Worm (Caenorhabditis elegans): ENCODE measurements around the gene F44E2.10.

Gene F44E2.10

ce11 chrIII:8795595-8796141 lies 35.2 kb downstream of the F44E2.10 start (continued):
- TF ChIP-seq hmg-1.1 (GFP tag; IDR thresholded peaks at IDR 0.05) (peak; percentile 98), F44E2.7 (GFP tag; IDR thresholded peaks at IDR 0.05) (no peak), lim-7 (GFP tag; IDR thresholded peaks at IDR 0.05) (no peak), dmd-8 (GFP tag; IDR thresholded peaks at IDR 0.05) (no peak), nhr-28 (tag; optimal IDR thresholded peaks at IDR 0.05) (peak; percentile 94), cey-2 (tag; optimal IDR thresholded peaks at IDR 0.05; ENCODE audit: borderline replicate concordance, insufficient read depth) (peak; percentile 71), snpc-1.2 (GFP tag; IDR thresholded peaks at IDR 0.05) (0 out of 2 replicates have a peak, but pooled peaks have one; percentile 12), lin-15B (tag; optimal IDR thresholded peaks at IDR 0.05) (no peak), ceh-32 (tag; optimal IDR thresholded peaks at IDR 0.05; ENCODE audit: poor library complexity) (peak; percentile 64), nhr-48 (tag; optimal IDR thresholded peaks at IDR 0.05) (peak; percentile 96), duxl-1 (tag; optimal IDR thresholded peaks at IDR 0.05; ENCODE audit: poor library complexity) (peak; percentile 64), lsy-2 (tag; optimal IDR thresholded peaks at IDR 0.05) (peak; percentile 91 to 93)

ce11 chrIII:8794793-8795192 lies 36.1 kb downstream of the F44E2.10 start:
- TF ChIP-seq set-16 (GFP tag; IDR thresholded peaks at IDR 0.05): no peak; the same call in 1 of the 2 replicates
- no peak for TF ChIP-seq ZK337.2 (GFP tag; IDR thresholded peaks at IDR 0.05)
- TF ChIP-seq lin-1 (GFP tag; IDR thresholded peaks at IDR 0.05): peak; percentile 49; the same call in 1 of the 2 replicates
- no peak for TF ChIP-seq ceh-62 (tag; optimal IDR thresholded peaks at IDR 0.05)
- no peak for TF ChIP-seq ZK546.5 (tag; optimal IDR thresholded peaks at IDR 0.05)
- peak; percentile 30 for TF ChIP-seq duxl-1 (tag; optimal IDR thresholded peaks at IDR 0.05; ENCODE audit: poor library complexity)
- TF ChIP-seq daf-12 (tag; optimal IDR thresholded peaks at IDR 0.05): no peak
- TF ChIP-seq hmg-1.1 (GFP tag; IDR thresholded peaks at IDR 0.05): peak; percentile 64
- peak; percentile 77 for TF ChIP-seq dve-1 (tag; optimal IDR thresholded peaks at IDR 0.05; ENCODE audit: insufficient read depth)
- TF ChIP-seq gei-8 (GFP tag; optimal IDR thresholded peaks at IDR 0.05): peak; percentile 42
- no peak for TF ChIP-seq ztf-11 (tag; optimal IDR thresholded peaks at IDR 0.05)
- no peak for TF ChIP-seq lin-29 (GFP tag; IDR thresholded peaks at IDR 0.05)
- TF ChIP-seq hlh-11 (tag; optimal IDR thresholded peaks at IDR 0.05): peak; percentile 95
- 0 out of 2 replicates have a peak, but pooled peaks have one; percentile 57 for TF ChIP-seq zfp-3 (GFP tag; conservative IDR thresholded peaks at IDR 0.05)
- TF ChIP-seq Y5F2A.4 (GFP tag; optimal IDR thresholded peaks at IDR 0.05): no peak
- no peak for TF ChIP-seq ama-1 (optimal IDR thresholded peaks at IDR 0.05)
- peak; percentile 71; the same call in 1 of the 2 replicates for TF ChIP-seq ctbp-1 (GFP tag; IDR thresholded peaks at IDR 0.05)
- TF ChIP-seq saeg-2 (GFP tag; IDR thresholded peaks at IDR 0.05): no peak
- TF ChIP-seq snpc-4 (tag; optimal IDR thresholded peaks at IDR 0.05): no peak
- peak; percentile 38 to 80 for TF ChIP-seq mdl-1 (tag; optimal IDR thresholded peaks at IDR 0.05)
- TF ChIP-seq egl-43 (GFP tag; IDR thresholded peaks at IDR 0.05): peak; percentile 80
- TF ChIP-seq nhr-41 (GFP tag; IDR thresholded peaks at IDR 0.05): 0 out of 2 replicates have a peak, but pooled peaks have one; percentile 49
- no peak for TF ChIP-seq lin-15B (tag; optimal IDR thresholded peaks at IDR 0.05)
- no peak for TF ChIP-seq zip-11 (GFP tag; IDR thresholded peaks at IDR 0.05)
- TF ChIP-seq pqm-1 (tag; optimal IDR thresholded peaks at IDR 0.05): peak; percentile 62
- TF ChIP-seq hlh-30 (tag; optimal IDR thresholded peaks at IDR 0.05; ENCODE audit: insufficient read depth): peak; percentile 79
- peak; percentile 85 for TF ChIP-seq mep-1 (tag; optimal IDR thresholded peaks at IDR 0.05)
- TF ChIP-seq madf-9 (GFP tag; conservative IDR thresholded peaks at IDR 0.05): peak; percentile 52; the same call in 1 of the 2 replicates
- 0 out of 2 replicates have a peak, but pooled peaks have one; percentile 70 for TF ChIP-seq D1046.2 (GFP tag; IDR thresholded peaks at IDR 0.05)
- TF ChIP-seq nhr-11 (tag; optimal IDR thresholded peaks at IDR 0.05): peak; percentile 36
- TF ChIP-seq daf-16 (GFP tag; optimal IDR thresholded peaks at IDR 0.05): no peak
- TF ChIP-seq daf-16 (tag; optimal IDR thresholded peaks at IDR 0.05): peak; percentile 53
- TF ChIP-seq nhr-28 (tag; optimal IDR thresholded peaks at IDR 0.05): peak; percentile 99
- TF ChIP-seq lin-13 (GFP tag; optimal IDR thresholded peaks at IDR 0.05): peak; percentile 25
- TF ChIP-seq ceh-20 (GFP tag; IDR thresholded peaks at IDR 0.05): no peak
- peak; percentile 83 for TF ChIP-seq dmd-6 (GFP tag; IDR thresholded peaks at IDR 0.05)
- TF ChIP-seq zfp-2 (tag; optimal IDR thresholded peaks at IDR 0.05): no peak
- TF ChIP-seq F10B5.3 (tag; optimal IDR thresholded peaks at IDR 0.05): peak; percentile 16
- peak; percentile 12 for TF ChIP-seq nhr-77 (tag; optimal IDR thresholded peaks at IDR 0.05)
- TF ChIP-seq lin-39 (tag; optimal IDR thresholded peaks at IDR 0.05): no peak
